Fruit fly (Drosophila melanogaster) whole organism, embryonic: ENCODE measurements around the gene dsd.

Experiments used
- ATbp ChIP-seq: fragments of 200-800 bp; sonication (Bioruptor generic); optimal IDR thresholded peaks from 2 replicates; lab custom pipeline; 2017; ENCODE audit warnings: missing biosample characterization, mild to moderate bottlenecking, missing genetic modification characterization, missing genetic modification reagents
- CG10209 ChIP-seq: fragments of 200-800 bp; sonication (Bioruptor generic); optimal IDR thresholded peaks from 3 replicates; lab custom pipeline; 2017; ENCODE audit warnings: missing biosample characterization, mild to moderate bottlenecking, missing genetic modification characterization, missing genetic modification reagents
- CG10366 ChIP-seq: fragments of 200-800 bp; sonication (Bioruptor generic); IDR thresholded peaks from 2 replicates; pipeline ENCODE4 v1.3.6; 2022; ENCODE audit warnings: missing biosample characterization, missing genetic modification characterization
- CG11093 ChIP-seq: fragments of 200-800 bp; sonication (Bioruptor generic); IDR thresholded peaks from 3 replicates; pipeline ENCODE4 v1.3.6; 2022; ENCODE audit warnings: missing biosample characterization, missing genetic modification characterization
- CG11504 ChIP-seq: fragments of 200-800 bp; sonication (Bioruptor generic); optimal IDR thresholded peaks from 3 replicates; lab custom pipeline; 2019; ENCODE audit warnings: missing biosample characterization, mild to moderate bottlenecking, missing genetic modification characterization, moderate library complexity
- CG11560 ChIP-seq: fragments of 200-800 bp; sonication (Bioruptor generic); IDR thresholded peaks from 3 replicates; pipeline ENCODE4 v1.3.6; 2022; ENCODE audit warnings: missing biosample characterization, missing genetic modification characterization
- CG12071 ChIP-seq: fragments of 200-800 bp; sonication (Bioruptor generic); optimal IDR thresholded peaks from 3 replicates; lab custom pipeline; 2018; ENCODE audit warnings: missing biosample characterization, mild to moderate bottlenecking, missing genetic modification characterization
- CG13624 ChIP-seq: fragments of 200-800 bp; sonication (Bioruptor generic); optimal IDR thresholded peaks from 2 replicates; lab custom pipeline; 2016; ENCODE audit warnings: missing biosample characterization, missing genetic modification characterization
- CG17385 ChIP-seq: fragments of 200-800 bp; sonication (Bioruptor generic); optimal IDR thresholded peaks from 3 replicates; lab custom pipeline; 2018; ENCODE audit warnings: missing biosample characterization, mild to moderate bottlenecking, missing genetic modification characterization
- CG18619 ChIP-seq: fragments of 200-800 bp; sonication (Bioruptor generic); optimal IDR thresholded peaks from 3 replicates; lab custom pipeline; 2017; ENCODE audit warnings: missing biosample characterization, mild to moderate bottlenecking, missing genetic modification characterization
- CG2120 ChIP-seq: fragments of 200-800 bp; sonication (Bioruptor generic); optimal IDR thresholded peaks from 3 replicates; lab custom pipeline; 2016; ENCODE audit warnings: missing biosample characterization, missing genetic modification characterization
- CG2889 ChIP-seq: fragments of 200-800 bp; sonication (Bioruptor generic); IDR thresholded peaks from 3 replicates; pipeline ENCODE4 v1.3.6; 2022; ENCODE audit warnings: missing biosample characterization, missing genetic modification characterization
- CG3847 ChIP-seq: fragments of 200-800 bp; sonication (Bioruptor generic); IDR thresholded peaks from 2 replicates; pipeline ENCODE4 v1.3.6; 2022; ENCODE audit warnings: missing biosample characterization, missing genetic modification characterization
- CG4360 ChIP-seq: fragments of 200-800 bp; sonication (Bioruptor generic); IDR thresholded peaks from 2 replicates; pipeline ENCODE4 v1.3.6; 2022; ENCODE audit warnings: missing biosample characterization, missing genetic modification characterization
- CG4707 ChIP-seq: fragments of 200-800 bp; sonication (Bioruptor generic); optimal IDR thresholded peaks from 2 replicates; lab custom pipeline; 2018; ENCODE audit warnings: missing biosample characterization, mild to moderate bottlenecking, missing genetic modification characterization, moderate library complexity
- CG4820 ChIP-seq: fragments of 200-800 bp; sonication (Bioruptor generic); optimal IDR thresholded peaks from 3 replicates; lab custom pipeline; 2016; ENCODE audit warnings: missing biosample characterization, missing genetic modification characterization
- CG5245 ChIP-seq: fragments of 200-800 bp; sonication (Bioruptor generic); optimal IDR thresholded peaks from 3 replicates; lab custom pipeline; 2016; ENCODE audit warnings: missing biosample characterization, missing genetic modification characterization
- CG6175 ChIP-seq: fragments of 200-800 bp; sonication (Bioruptor generic); IDR thresholded peaks from 3 replicates; pipeline ENCODE4 v1.3.6; 2022; ENCODE audit warnings: missing biosample characterization, missing genetic modification characterization
- CG7271 ChIP-seq: fragments of 200-800 bp; sonication (Bioruptor generic); optimal IDR thresholded peaks from 2 replicates; lab custom pipeline; 2018; ENCODE audit warnings: missing biosample characterization, mild to moderate bottlenecking, missing genetic modification characterization, moderate library complexity
- CG7357 ChIP-seq: fragments of 200-800 bp; sonication (Bioruptor generic); IDR thresholded peaks from 3 replicates; pipeline ENCODE4 v1.3.6; 2022; ENCODE audit warnings: missing biosample characterization, missing genetic modification characterization
- CG7987 ChIP-seq: fragments of 200-800 bp; sonication (Bioruptor generic); optimal IDR thresholded peaks from 2 replicates; lab custom pipeline; 2018; ENCODE audit warnings: missing biosample characterization, mild to moderate bottlenecking, missing genetic modification characterization, moderate library complexity
- CG9437 ChIP-seq: fragments of 200-800 bp; sonication (Bioruptor generic); optimal IDR thresholded peaks from 2 replicates; lab custom pipeline; 2018; ENCODE audit warnings: missing biosample characterization, mild to moderate bottlenecking, missing genetic modification characterization
- Dip2 ChIP-seq: fragments of 200-800 bp; sonication (Bioruptor generic); IDR thresholded peaks from 2 replicates; pipeline ENCODE4 v1.3.6; 2022; ENCODE audit warnings: missing biosample characterization, missing genetic modification characterization
- Fer2 ChIP-seq: fragments of 200-800 bp; sonication (Bioruptor generic); optimal IDR thresholded peaks from 2 replicates; lab custom pipeline; 2018; ENCODE audit warnings: missing biosample characterization, mild to moderate bottlenecking, missing genetic modification characterization, moderate library complexity
- Hr3 ChIP-seq: fragments of 200-800 bp; sonication (Bioruptor generic); optimal IDR thresholded peaks from 3 replicates; lab custom pipeline; 2016; ENCODE audit warnings: missing biosample characterization, missing genetic modification characterization
- Hr78 ChIP-seq, 2 experiments: fragments of 200-800 bp in 1 of 2; fragments of >200 bp in 1 of 2; sonication (Bioruptor generic) in 1 of 2; optimal IDR thresholded peaks; 2 replicates each; lab custom pipeline; 2017 to 2019; ENCODE audit warnings: missing biosample characterization in 2 of 2, missing genetic modification characterization in 2 of 2, mild to moderate bottlenecking in 1 of 2, moderate library complexity in 1 of 2
- Lim3 ChIP-seq: fragments of 200-800 bp; sonication (Bioruptor generic); IDR thresholded peaks from 2 replicates; pipeline ENCODE4 v1.3.6; 2022; ENCODE audit warnings: missing biosample characterization, missing genetic modification characterization
- Mad ChIP-seq: fragments of 200-800 bp; sonication (Bioruptor generic); optimal IDR thresholded peaks from 2 replicates; lab custom pipeline; 2016; ENCODE audit warnings: missing biosample characterization, missing genetic modification characterization
- Mes4 ChIP-seq: fragments of 200-800 bp; sonication (Bioruptor generic); optimal IDR thresholded peaks from 2 replicates; lab custom pipeline; 2016; ENCODE audit warnings: missing biosample characterization, missing genetic modification characterization
- Sry-β ChIP-seq: fragments of 200-800 bp; sonication (Bioruptor generic); optimal IDR thresholded peaks from 2 replicates; lab custom pipeline; 2018; ENCODE audit warnings: missing biosample characterization, mild to moderate bottlenecking, missing genetic modification characterization, moderate library complexity
- Stat92E ChIP-seq, 3 experiments: fragments of >200 bp in 2 of 3; fragments of 200-800 bp in 1 of 3; sonication (Bioruptor generic) in 1 of 3; optimal IDR thresholded peaks; 2 replicates each; lab custom pipeline; 2017 to 2019; ENCODE audit warnings: missing biosample characterization in 3 of 3, missing genetic modification characterization in 3 of 3, mild to moderate bottlenecking in 1 of 3, moderate library complexity in 1 of 3
- YL-1 ChIP-seq: fragments of 200-800 bp; sonication (Bioruptor generic); optimal IDR thresholded peaks from 3 replicates; lab custom pipeline; 2017; ENCODE audit warnings: missing biosample characterization, mild to moderate bottlenecking, missing genetic modification characterization
- cas ChIP-seq: fragments of 200-800 bp; sonication (Bioruptor generic); IDR thresholded peaks from 2 replicates; pipeline ENCODE4 v1.3.6; 2022; ENCODE audit warnings: missing biosample characterization, missing genetic modification characterization
- caup ChIP-seq: fragments of 200-800 bp; sonication (Bioruptor generic); optimal IDR thresholded peaks from 3 replicates; lab custom pipeline; 2017; ENCODE audit warnings: missing biosample characterization, mild to moderate bottlenecking, missing genetic modification characterization, moderate library complexity; ENCODE audit not compliant: severe bottlenecking
- cg ChIP-seq: fragments of 200-800 bp; sonication (Bioruptor generic); optimal IDR thresholded peaks from 3 replicates; lab custom pipeline; 2019; ENCODE audit warnings: missing biosample characterization, mild to moderate bottlenecking, missing genetic modification characterization, moderate library complexity
- chif ChIP-seq, 2 experiments: fragments of 200-800 bp; sonication (Bioruptor generic); optimal IDR thresholded peaks; 3 replicates each; lab custom pipeline; 2016; ENCODE audit warnings: missing biosample characterization in 2 of 2, missing genetic modification characterization in 2 of 2
- da ChIP-seq: fragments of 200-800 bp; sonication (Bioruptor generic); optimal IDR thresholded peaks from 2 replicates; lab custom pipeline; 2016; ENCODE audit warnings: missing biosample characterization, missing genetic modification characterization
- ems ChIP-seq: fragments of 200-800 bp; sonication (Bioruptor generic); optimal IDR thresholded peaks from 3 replicates; lab custom pipeline; 2016; ENCODE audit warnings: missing biosample characterization, missing genetic modification characterization
- fd102C ChIP-seq: fragments of 200-800 bp; sonication (Bioruptor generic); optimal IDR thresholded peaks from 2 replicates; lab custom pipeline; 2018; ENCODE audit warnings: missing biosample characterization, mild to moderate bottlenecking, missing genetic modification characterization, moderate library complexity
- lola ChIP-seq, 3 experiments: fragments of >200 bp in 2 of 3; fragments of 200-800 bp in 1 of 3; sonication (Bioruptor generic) in 1 of 3; optimal IDR thresholded peaks; 2 replicates each; lab custom pipeline; 2017 to 2019; ENCODE audit warnings: missing biosample characterization in 3 of 3, missing genetic modification characterization in 3 of 3, mild to moderate bottlenecking in 1 of 3, moderate library complexity in 1 of 3
- mam ChIP-seq: fragments of 200-800 bp; sonication (Bioruptor generic); optimal IDR thresholded peaks from 3 replicates; lab custom pipeline; 2016; ENCODE audit warnings: missing biosample characterization, missing genetic modification characterization
- oc ChIP-seq: fragments of 200-800 bp; sonication (Bioruptor generic); optimal IDR thresholded peaks from 2 replicates; lab custom pipeline; 2018; ENCODE audit warnings: missing biosample characterization, mild to moderate bottlenecking, missing genetic modification characterization, moderate library complexity
- scrt ChIP-seq: fragments of 200-800 bp; sonication (Bioruptor generic); optimal IDR thresholded peaks from 2 replicates; lab custom pipeline; 2018; ENCODE audit warnings: missing biosample characterization, mild to moderate bottlenecking, missing genetic modification characterization, moderate library complexity
- sob ChIP-seq: fragments of 200-800 bp; sonication (Bioruptor generic); IDR thresholded peaks from 2 replicates; pipeline ENCODE4 v1.3.6; 2022; ENCODE audit warnings: missing biosample characterization, missing genetic modification characterization
- stwl ChIP-seq: fragments of 200-800 bp; sonication (Bioruptor generic); optimal IDR thresholded peaks from 3 replicates; lab custom pipeline; 2018; ENCODE audit warnings: missing biosample characterization, mild to moderate bottlenecking, missing genetic modification characterization, moderate library complexity
- trem ChIP-seq: fragments of 200-800 bp; optimal IDR thresholded peaks from 3 replicates; lab custom pipeline; 2019; ENCODE audit warnings: missing biosample characterization, mild to moderate bottlenecking, missing genetic modification characterization, moderate library complexity
- unc-4 ChIP-seq: fragments of 200-800 bp; sonication (Bioruptor generic); IDR thresholded peaks from 2 replicates; pipeline ENCODE4 v1.3.6; 2022; ENCODE audit warnings: missing biosample characterization, missing genetic modification characterization; ENCODE audit not compliant: partially characterized antibody
- z ChIP-seq: fragments of 200-800 bp; sonication (Bioruptor generic); IDR thresholded peaks from 3 replicates; pipeline ENCODE4 v1.3.6; 2022; ENCODE audit warnings: missing biosample characterization, missing genetic modification characterization
- zfh2 ChIP-seq: fragments of 200-800 bp; sonication (Bioruptor generic); optimal IDR thresholded peaks from 2 replicates; lab custom pipeline; 2016; ENCODE audit warnings: missing biosample characterization, missing genetic modification characterization

dsd gene

DNA sequence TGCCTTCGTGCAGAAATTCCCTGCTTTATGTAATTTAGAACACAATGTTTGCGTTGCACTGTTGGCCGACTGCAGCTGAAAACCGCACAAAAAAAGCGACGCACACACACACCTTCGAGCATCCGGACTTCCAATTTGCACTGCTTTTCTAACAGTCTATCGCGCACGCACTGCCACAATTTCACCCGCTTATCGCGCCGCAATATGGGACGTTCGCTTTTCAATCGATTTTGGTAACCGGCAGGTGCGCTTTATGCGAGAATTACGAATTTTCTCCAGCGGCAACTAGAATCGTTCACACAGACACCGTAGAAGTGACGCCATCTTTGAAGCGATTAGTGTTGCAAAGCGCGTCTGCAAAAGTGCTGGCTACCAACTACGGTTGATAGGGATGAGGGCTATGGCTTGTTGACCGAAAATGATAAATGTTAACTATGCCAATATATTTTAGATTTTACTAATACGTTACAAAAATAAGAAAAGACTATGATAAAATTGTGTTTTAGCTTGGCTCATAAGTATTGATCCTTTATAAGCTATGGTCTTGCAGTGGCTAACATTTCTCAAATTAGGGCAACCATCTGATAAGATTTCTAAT is 25.2 kb downstream of the dsd start, which contains the start of gene wdb:
TSS of gene wdb (minus strand) at position 352 of the 598 bp plus-strand sequence.
- no peak for TF ChIP-seq scrt
- TF ChIP-seq CG6175 (GFP tag; lab: Robert Waterston, UW): no peak
- no peak for TF ChIP-seq CG11560 (tag; lab: Robert Waterston, UW)
- peak; percentile 28 for TF ChIP-seq CG4820 (GFP tag; lab: Kevin White, UChicago)
- no peak for TF ChIP-seq CG7987 (GFP tag; lab: Kevin White, UChicago)
- TF ChIP-seq zfh2 (GFP tag; lab: Kevin White, UChicago): peak; percentile 83
- TF ChIP-seq sob: no peak
- TF ChIP-seq CG4360: no peak
- TF ChIP-seq CG11093 (GFP tag; lab: Robert Waterston, UW): peak; percentile 52; the same call in 2 of the 3 replicates
- TF ChIP-seq cg (GFP tag; lab: Kevin White, UChicago): peak; percentile 24
- TF ChIP-seq da (GFP tag; lab: Kevin White, UChicago): no peak
- TF ChIP-seq Stat92E (GFP tag; optimal IDR thresholded peaks at IDR 0.05; lab: Kevin White, UChicago): no peak
- TF ChIP-seq unc-4 (GFP tag; lab: Robert Waterston, UW): no peak
- peak; percentile 88 for TF ChIP-seq Sry-β (GFP tag; lab: Kevin White, UChicago)
- no peak for TF ChIP-seq CG2889 (GFP tag; lab: Robert Waterston, UW)
- peak; percentile 32 for TF ChIP-seq CG5245 (GFP tag; lab: Kevin White, UChicago)
- TF ChIP-seq CG7271: no peak
- peak; percentile 78 for TF ChIP-seq mam (GFP tag; lab: Kevin White, UChicago)
- TF ChIP-seq ems (GFP tag; lab: Kevin White, UChicago): peak; percentile 57
- TF ChIP-seq lola (GFP tag; optimal IDR thresholded peaks at IDR 0.05; lab: Kevin White, UChicago): no peak
- TF ChIP-seq Mad: no peak
- no peak for TF ChIP-seq fd102C (GFP tag; lab: Kevin White, UChicago)
- TF ChIP-seq CG7357: peak; percentile 61; the same call in 2 of the 3 replicates
- TF ChIP-seq CG10366: no peak
- no peak for TF ChIP-seq cas (GFP tag; lab: Robert Waterston, UW)
- peak; percentile 34 for TF ChIP-seq CG10209 (GFP tag; lab: Kevin White, UChicago)
- peak; percentile 7 for TF ChIP-seq CG4707 (GFP tag; lab: Kevin White, UChicago)
- TF ChIP-seq CG11504 (tag; lab: Kevin White, UChicago): no peak
- TF ChIP-seq CG17385: no peak
- peak; percentile 53 for TF ChIP-seq YL-1 (GFP tag; lab: Kevin White, UChicago)
- peak; percentile 51 for TF ChIP-seq CG13624
- TF ChIP-seq ATbp (GFP tag; lab: Kevin White, UChicago): no peak
- no peak for TF ChIP-seq Dip2 (GFP tag; lab: Robert Waterston, UW)
- no peak for TF ChIP-seq trem
- TF ChIP-seq CG12071 (GFP tag; lab: Kevin White, UChicago): no peak
- no peak for TF ChIP-seq oc (tag; lab: Kevin White, UChicago)
- TF ChIP-seq z (GFP tag; lab: Robert Waterston, UW): no peak
- TF ChIP-seq Hr78 (GFP tag; optimal IDR thresholded peaks at IDR 0.05; lab: Kevin White, UChicago): no peak
- TF ChIP-seq chif (GFP tag; optimal IDR thresholded peaks at IDR 0.05; lab: Kevin White, UChicago): peak; percentile 9 to 23
- no peak for TF ChIP-seq Mes4 (GFP tag; lab: Kevin White, UChicago)
- peak; percentile 24 for TF ChIP-seq Hr3 (GFP tag; lab: Kevin White, UChicago)
- peak; percentile 78 for TF ChIP-seq CG2120 (GFP tag; lab: Kevin White, UChicago)
- no peak for TF ChIP-seq stwl (tag; lab: Kevin White, UChicago)
- TF ChIP-seq CG3847: no peak
- TF ChIP-seq CG18619 (GFP tag; lab: Kevin White, UChicago): peak; percentile 34
- TF ChIP-seq caup (GFP tag; lab: Kevin White, UChicago): no peak
- peak; percentile 38 for TF ChIP-seq Fer2
- peak; percentile 43 for TF ChIP-seq CG9437 (GFP tag; lab: Kevin White, UChicago)
- no peak for TF ChIP-seq Lim3 (GFP tag; lab: Robert Waterston, UW)
